Worm (Caenorhabditis elegans) whole organism, L2 larva: ENCODE data around the gene C17C3.1.

Source experiments
- Y55F3AM.14 ChIP-seq: fragments of 200-800 bp; sonication (Bioruptor generic); optimal IDR thresholded peaks from 2 replicates; lab custom pipeline; 2018; ENCODE audit warnings: mild to moderate bottlenecking, missing genetic modification characterization, missing compliant biosample characterization
- ama-1 ChIP-seq: fragments of 150-350 bp; optimal IDR thresholded peaks from 2 replicates; lab custom pipeline; 2018; ENCODE audit warnings: inconsistent platforms
- ceh-82 ChIP-seq: fragments of 150-350 bp; optimal IDR thresholded peaks from 2 replicates; lab custom pipeline; 2014; ENCODE audit warnings: missing biosample characterization, missing genetic modification characterization
- dmd-4 ChIP-seq: sonication (generic microtip); optimal IDR thresholded peaks from 2 replicates; lab custom pipeline; 2017; ENCODE audit warnings: missing biosample characterization, missing genetic modification characterization
- egl-27 ChIP-seq: sonication (generic microtip); optimal IDR thresholded peaks from 3 replicates; lab custom pipeline; 2017; ENCODE audit warnings: missing biosample characterization, missing genetic modification reagents, missing genetic modification characterization
- elt-1 ChIP-seq: fragments of 150-350 bp; optimal IDR thresholded peaks from 2 replicates; lab custom pipeline; 2014; ENCODE audit warnings: missing biosample characterization, missing genetic modification characterization
- lsy-2 ChIP-seq, 2 experiments: fragments of 150-350 bp in 1 of 2; sonication (generic microtip) in 1 of 2; optimal IDR thresholded peaks; 2 replicates each; lab custom pipeline; 2014 to 2017; ENCODE audit warnings: missing biosample characterization in 2 of 2, missing genetic modification characterization in 2 of 2
- mab-5 ChIP-seq: fragments of 150-350 bp; optimal IDR thresholded peaks from 2 replicates; lab custom pipeline; 2014; ENCODE audit warnings: missing biosample characterization, missing genetic modification characterization
- mbf-1 ChIP-seq: sonication (generic microtip); optimal IDR thresholded peaks from 2 replicates; lab custom pipeline; 2017; ENCODE audit warnings: missing biosample characterization, missing genetic modification characterization
- nhr-10 ChIP-seq: sonication (generic microtip); optimal IDR thresholded peaks from 2 replicates; lab custom pipeline; 2017; ENCODE audit warnings: missing biosample characterization, missing genetic modification characterization
- nhr-11 ChIP-seq: fragments of 150-350 bp; optimal IDR thresholded peaks from 2 replicates; lab custom pipeline; 2014; ENCODE audit warnings: missing biosample characterization, missing genetic modification characterization
- nhr-12 ChIP-seq: fragments of 150-350 bp; optimal IDR thresholded peaks from 2 replicates; lab custom pipeline; 2014; ENCODE audit warnings: missing biosample characterization, missing genetic modification characterization
- unc-62 ChIP-seq: fragments of 150-350 bp; optimal IDR thresholded peaks from 2 replicates; lab custom pipeline; 2014; ENCODE audit warnings: missing biosample characterization, missing genetic modification reagents, missing genetic modification characterization

DNA sequence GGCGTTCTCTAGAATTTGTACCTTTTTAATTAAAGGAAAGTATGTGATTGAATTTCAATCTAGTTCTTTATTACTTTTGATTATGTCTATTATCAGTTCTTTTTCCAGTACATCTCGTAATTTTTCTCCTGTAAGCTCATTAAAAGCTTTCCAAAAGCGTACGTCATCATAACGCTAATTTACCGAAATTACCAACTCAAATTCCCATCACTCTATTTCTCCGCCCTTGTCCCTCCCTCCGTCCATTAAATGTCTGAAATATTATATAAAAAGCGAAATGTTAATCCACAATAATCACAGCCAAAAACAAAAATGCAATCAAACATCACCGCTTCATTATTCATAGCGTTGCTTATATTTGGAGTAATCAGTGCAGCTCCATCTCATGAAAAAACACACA lies 16.1 kb upstream of the C17C3.1 start, which contains the start of gene ins-12:
- TF ChIP-seq dmd-4: no peak
- no peak for TF ChIP-seq mbf-1 (tag; lab: Kevin White, UChicago)
- no peak for TF ChIP-seq Y55F3AM.14 (GFP tag; lab: Kevin White, UChicago)
- TF ChIP-seq nhr-11 (tag; lab: Kevin White, UChicago): no peak
- TF ChIP-seq lsy-2 (tag; optimal IDR thresholded peaks at IDR 0.05; lab: Kevin White, UChicago): no peak
- TF ChIP-seq elt-1: no peak
- no peak for TF ChIP-seq mab-5 (tag; lab: Kevin White, UChicago)
- TF ChIP-seq nhr-10 (tag; lab: Kevin White, UChicago): no peak
- no peak for TF ChIP-seq egl-27 (tag; lab: Kevin White, UChicago)
- no peak for TF ChIP-seq ceh-82 (tag; lab: Kevin White, UChicago)
- TF ChIP-seq unc-62 (GFP tag; lab: Kevin White, UChicago): no peak
- TF ChIP-seq nhr-12 (tag; lab: Kevin White, UChicago): no peak
- no peak for TF ChIP-seq ama-1
